Worm (Caenorhabditis elegans): ENCODE results near the gene crn-3.

DNA sequence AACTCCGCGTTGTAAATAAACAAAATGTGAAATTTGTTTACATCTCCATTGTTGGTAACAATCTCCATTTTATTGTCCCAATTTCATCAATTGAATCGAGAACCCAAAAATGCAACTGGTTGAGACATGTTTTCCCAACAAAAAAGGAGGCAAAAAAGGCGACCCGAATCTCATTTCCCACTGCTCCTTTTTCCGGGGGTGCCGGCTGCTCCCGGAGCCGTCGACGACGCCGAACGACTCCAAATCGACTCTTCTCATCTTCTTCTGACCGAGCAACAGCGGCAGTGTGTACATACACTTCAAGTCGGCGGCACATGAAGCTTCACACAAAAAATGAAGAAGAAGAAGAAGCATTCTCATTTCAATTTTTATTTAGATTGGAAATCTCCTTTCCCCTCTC lies 21.4 kb upstream of the crn-3 start:
- no peak for TF ChIP-seq D2030.7 (GFP tag; IDR thresholded peaks at IDR 0.05)
- TF ChIP-seq fkh-3 (tag; optimal IDR thresholded peaks at IDR 0.05): no peak
- TF ChIP-seq egl-44 (GFP tag; IDR thresholded peaks at IDR 0.05): no peak
